Worm (Caenorhabditis elegans) whole organism, L3 larva: ENCODE results near the gene rpc-25.

Experiments
- R02D3.7 ChIP-seq: fragments of 150-350 bp; optimal IDR thresholded peaks from 2 replicates; lab custom pipeline; 2014; ENCODE audit warnings: missing biosample characterization, missing genetic modification characterization
- ZK546.5 ChIP-seq: sonication (generic microtip); optimal IDR thresholded peaks from 2 replicates; lab custom pipeline; 2017; ENCODE audit warnings: missing biosample characterization, missing genetic modification characterization
- aly-2 ChIP-seq: fragments of 150-350 bp; optimal IDR thresholded peaks from 2 replicates; lab custom pipeline; 2014; ENCODE audit warnings: missing biosample characterization, missing genetic modification characterization
- ceh-16 ChIP-seq: sonication (generic microtip); optimal IDR thresholded peaks from 2 replicates; lab custom pipeline; 2017; ENCODE audit warnings: missing biosample characterization, missing genetic modification characterization
- ceh-82 ChIP-seq: fragments of 150-350 bp; optimal IDR thresholded peaks from 2 replicates; lab custom pipeline; 2014; ENCODE audit warnings: missing biosample characterization, missing genetic modification characterization
- ceh-9 ChIP-seq: sonication (generic microtip); optimal IDR thresholded peaks from 2 replicates; lab custom pipeline; 2018; ENCODE audit warnings: missing biosample characterization, missing genetic modification characterization
- egl-27 ChIP-seq: sonication (generic microtip); optimal IDR thresholded peaks from 4 replicates; lab custom pipeline; 2017; ENCODE audit warnings: missing biosample characterization, missing genetic modification reagents, missing genetic modification characterization
- egl-5 ChIP-seq: fragments of 150-350 bp; optimal IDR thresholded peaks from 2 replicates; lab custom pipeline; 2017; ENCODE audit warnings: missing biosample characterization, missing genetic modification reagents, missing genetic modification characterization, inconsistent platforms
- elt-2 ChIP-seq: sonication (generic microtip); optimal IDR thresholded peaks from 2 replicates; lab custom pipeline; 2016; ENCODE audit warnings: missing genetic modification reagents, mild to moderate bottlenecking, missing genetic modification characterization, missing compliant biosample characterization
- elt-3 ChIP-seq, 3 experiments: fragments of 150-350 bp in 1 of 3; sonication (generic microtip) in 2 of 3; optimal IDR thresholded peaks; 2 replicates in 2 of 3; 4 replicates in 1 of 3; lab custom pipeline; 2014 to 2017; ENCODE audit warnings: missing biosample characterization in 3 of 3, missing genetic modification characterization in 3 of 3
- eor-1 ChIP-seq, 2 experiments: fragments of 150-350 bp; optimal IDR thresholded peaks; 2 replicates each; lab custom pipeline; 2014 to 2018; ENCODE audit warnings: missing biosample characterization in 2 of 2, missing genetic modification characterization in 2 of 2
- fkh-10 ChIP-seq: sonication (generic microtip); optimal IDR thresholded peaks from 2 replicates; lab custom pipeline; 2017; ENCODE audit warnings: missing biosample characterization, missing genetic modification reagents, missing genetic modification characterization
- fkh-2 ChIP-seq: fragments of 150-350 bp; optimal IDR thresholded peaks from 2 replicates; lab custom pipeline; 2014; ENCODE audit warnings: missing biosample characterization, missing genetic modification reagents, missing genetic modification characterization
- fos-1 ChIP-seq: fragments of 150-350 bp; optimal IDR thresholded peaks from 2 replicates; lab custom pipeline; 2014; ENCODE audit warnings: missing biosample characterization, missing genetic modification characterization
- hmg-11 ChIP-seq: sonication (generic microtip); optimal IDR thresholded peaks from 2 replicates; lab custom pipeline; 2016; ENCODE audit warnings: missing genetic modification characterization, missing compliant biosample characterization
- jun-1 ChIP-seq: fragments of 150-350 bp; optimal IDR thresholded peaks from 2 replicates; lab custom pipeline; 2014; ENCODE audit warnings: missing biosample characterization, missing genetic modification reagents, missing genetic modification characterization
- lin-15B ChIP-seq: fragments of 150-350 bp; optimal IDR thresholded peaks from 2 replicates; lab custom pipeline; 2014; ENCODE audit warnings: missing biosample characterization, missing genetic modification characterization
- lin-39 ChIP-seq: fragments of 150-350 bp; optimal IDR thresholded peaks from 2 replicates; lab custom pipeline; 2018; ENCODE audit warnings: missing biosample characterization, missing genetic modification reagents, missing genetic modification characterization
- lsy-12 ChIP-seq: sonication (generic microtip); optimal IDR thresholded peaks from 2 replicates; lab custom pipeline; 2016; ENCODE audit warnings: mild to moderate bottlenecking, missing genetic modification characterization, missing compliant biosample characterization
- mdl-1 ChIP-seq: fragments of 150-350 bp; optimal IDR thresholded peaks from 2 replicates; lab custom pipeline; 2014; ENCODE audit warnings: missing biosample characterization, missing genetic modification characterization
- mml-1 ChIP-seq: fragments of 150-350 bp; sonication (generic microtip); optimal IDR thresholded peaks from 3 replicates; lab custom pipeline; 2014; ENCODE audit warnings: missing biosample characterization, missing genetic modification characterization
- nfya-1 ChIP-seq: sonication (generic microtip); optimal IDR thresholded peaks from 2 replicates; lab custom pipeline; 2017; ENCODE audit warnings: missing genetic modification characterization, mild to moderate bottlenecking, missing compliant biosample characterization, antibody characterized with exemption, moderate library complexity; ENCODE audit not compliant: insufficient read depth
- nhr-11 ChIP-seq: fragments of 150-350 bp; optimal IDR thresholded peaks from 2 replicates; lab custom pipeline; 2014; ENCODE audit warnings: missing biosample characterization, missing genetic modification characterization
- nhr-23 ChIP-seq: fragments of 150-350 bp; optimal IDR thresholded peaks from 2 replicates; lab custom pipeline; 2014; ENCODE audit warnings: missing biosample characterization, missing genetic modification reagents, missing genetic modification characterization
- nhr-237 ChIP-seq: fragments of 150-350 bp; optimal IDR thresholded peaks from 2 replicates; lab custom pipeline; 2014; ENCODE audit warnings: missing biosample characterization, missing genetic modification characterization
- nhr-43 ChIP-seq: sonication (generic microtip); optimal IDR thresholded peaks from 2 replicates; lab custom pipeline; 2016; ENCODE audit warnings: mild to moderate bottlenecking, missing genetic modification characterization, missing compliant biosample characterization; ENCODE audit not compliant: poor library complexity, severe bottlenecking
- nhr-67 ChIP-seq: fragments of 150-350 bp; optimal IDR thresholded peaks from 2 replicates; lab custom pipeline; 2014; ENCODE audit warnings: missing biosample characterization, missing genetic modification characterization
- nhr-77 ChIP-seq: fragments of 150-350 bp; optimal IDR thresholded peaks from 2 replicates; lab custom pipeline; 2014; ENCODE audit warnings: missing biosample characterization, missing genetic modification characterization
- pha-4 ChIP-seq: fragments of 150-350 bp; optimal IDR thresholded peaks from 2 replicates; lab custom pipeline; 2014; ENCODE audit warnings: missing biosample characterization, missing genetic modification reagents, missing genetic modification characterization
- pqm-1 ChIP-seq: fragments of 150-350 bp; optimal IDR thresholded peaks from 2 replicates; lab custom pipeline; 2017; ENCODE audit warnings: missing biosample characterization, missing genetic modification characterization, inconsistent platforms
- sea-2 ChIP-seq: fragments of 150-350 bp; sonication (generic microtip); optimal IDR thresholded peaks from 4 replicates; lab custom pipeline; 2014; ENCODE audit warnings: missing biosample characterization, missing genetic modification reagents, missing genetic modification characterization
- skn-1 ChIP-seq: fragments of 150-350 bp; optimal IDR thresholded peaks from 2 replicates; lab custom pipeline; 2014; ENCODE audit warnings: missing biosample characterization, missing genetic modification characterization
- snpc-4 ChIP-seq: fragments of 150-350 bp; optimal IDR thresholded peaks from 2 replicates; lab custom pipeline; 2014; ENCODE audit warnings: missing biosample characterization, missing genetic modification characterization
- tbx-2 ChIP-seq: sonication (generic microtip); optimal IDR thresholded peaks from 2 replicates; lab custom pipeline; 2016; ENCODE audit warnings: mild to moderate bottlenecking, missing genetic modification characterization, missing compliant biosample characterization
- unc-39 ChIP-seq: sonication (generic microtip); optimal IDR thresholded peaks from 4 replicates; lab custom pipeline; 2017; ENCODE audit warnings: missing biosample characterization, missing genetic modification characterization
- unc-62 ChIP-seq: fragments of 150-350 bp; sonication (generic microtip); optimal IDR thresholded peaks from 4 replicates; lab custom pipeline; 2014; ENCODE audit warnings: missing biosample characterization, missing genetic modification reagents, missing genetic modification characterization
- zag-1 ChIP-seq: fragments of 150-350 bp; optimal IDR thresholded peaks from 2 replicates; lab custom pipeline; 2014; ENCODE audit warnings: missing biosample characterization, missing genetic modification characterization
- ztf-11 ChIP-seq: fragments of 150-350 bp; optimal IDR thresholded peaks from 2 replicates; lab custom pipeline; 2014; ENCODE audit warnings: missing biosample characterization, missing genetic modification characterization
- ztf-4 ChIP-seq: fragments of 150-350 bp; optimal IDR thresholded peaks from 2 replicates; lab custom pipeline; 2014; ENCODE audit warnings: missing biosample characterization, missing genetic modification characterization

Gene rpc-25

DNA sequence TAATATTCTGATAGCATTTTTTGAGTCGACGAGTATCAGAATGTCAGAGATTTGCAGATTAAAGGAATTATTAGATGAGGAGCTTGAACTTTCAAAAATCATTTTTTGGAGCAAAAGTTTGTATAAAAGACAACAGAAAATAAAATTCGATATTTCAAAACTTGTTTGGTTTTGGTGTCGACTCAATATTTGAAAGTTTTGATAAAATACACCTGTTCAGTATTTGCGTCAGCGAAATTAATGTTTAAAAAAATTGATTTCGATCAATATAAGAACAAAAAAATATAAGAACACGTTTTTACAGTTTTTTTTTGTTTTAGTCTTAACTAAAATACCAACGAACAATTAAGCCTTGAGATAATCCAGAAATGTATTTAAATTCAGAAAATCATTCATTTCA, 14.2 kb upstream of the rpc-25 start, which contains the start of gene C12D8.13:
Gene C12D8.13 (minus strand): TSS at position 101 of the 400 bp plus-strand sequence.
- TF ChIP-seq fkh-10 (no peak), nhr-11 (tag; lab: Kevin White, UChicago) (no peak), mdl-1 (tag; lab: Kevin White, UChicago) (no peak), sea-2 (GFP tag; lab: Kevin White, UChicago) (no peak), R02D3.7 (tag; lab: Kevin White, UChicago) (no peak), ztf-4 (tag; lab: Kevin White, UChicago) (no peak), tbx-2 (tag; lab: Kevin White, UChicago) (no peak), elt-3 (tag; optimal IDR thresholded peaks at IDR 0.05; lab: Kevin White, UChicago) (no peak), jun-1 (tag; lab: Kevin White, UChicago) (no peak), zag-1 (tag; lab: Kevin White, UChicago) (no peak), unc-39 (tag; lab: Kevin White, UChicago) (no peak), hmg-11 (tag; lab: Kevin White, UChicago) (no peak), eor-1 (tag; optimal IDR thresholded peaks at IDR 0.05; lab: Kevin White, UChicago) (no peak), ceh-9 (no peak), nfya-1 (tag; lab: Kevin White, UChicago) (no peak), pha-4 (no peak), egl-27 (tag; lab: Kevin White, UChicago) (no peak), lin-15B (tag; lab: Kevin White, UChicago) (no peak)
- TF ChIP-seq, all 47 proteins: peak for 0

DNA sequence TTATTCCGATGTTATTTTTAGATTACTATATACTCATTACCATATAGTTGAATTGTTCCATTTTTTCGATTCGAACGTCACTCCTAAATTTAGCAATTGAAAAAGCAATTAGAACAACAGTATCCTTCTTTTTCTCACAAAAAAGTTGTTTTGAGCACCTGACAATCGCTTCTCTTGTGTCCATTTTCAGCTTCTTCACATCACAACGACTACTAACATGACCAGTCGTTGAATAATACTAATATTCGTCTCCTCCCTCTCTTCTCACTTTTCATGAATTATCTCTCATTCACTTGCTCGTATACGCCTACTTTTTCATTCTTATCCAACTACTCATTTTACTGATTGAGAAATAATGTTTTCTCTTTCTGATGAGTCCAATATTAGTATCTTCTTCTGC, 10.3 kb upstream of the rpc-25 start, which contains the start of gene ZK856.14:
Gene ZK856.14 (plus strand): TSS at position 301 of the 400 bp plus-strand sequence.
- TF ChIP-seq egl-27 (tag; lab: Kevin White, UChicago) (no peak), nhr-77 (no peak), ZK546.5 (tag; lab: Kevin White, UChicago) (no peak), ztf-11 (tag; lab: Kevin White, UChicago) (no peak), ztf-4 (tag; lab: Kevin White, UChicago) (no peak), fos-1 (tag; lab: Kevin White, UChicago) (no peak), nhr-237 (tag; lab: Kevin White, UChicago) (no peak), zag-1 (tag; lab: Kevin White, UChicago) (no peak), pqm-1 (tag; lab: Kevin White, UChicago) (no peak), nfya-1 (tag; lab: Kevin White, UChicago) (no peak), skn-1 (tag; lab: Kevin White, UChicago) (no peak), mml-1 (tag; lab: Kevin White, UChicago) (no peak), unc-39 (tag; lab: Kevin White, UChicago) (no peak), lin-15B (tag; lab: Kevin White, UChicago) (no peak), lsy-12 (no peak), ceh-16 (tag; lab: Kevin White, UChicago) (no peak), nhr-11 (tag; lab: Kevin White, UChicago) (no peak), snpc-4 (tag; lab: Kevin White, UChicago) (no peak), nhr-43 (tag; lab: Kevin White, UChicago) (no peak), elt-2 (tag; lab: Kevin White, UChicago) (no peak)

DNA sequence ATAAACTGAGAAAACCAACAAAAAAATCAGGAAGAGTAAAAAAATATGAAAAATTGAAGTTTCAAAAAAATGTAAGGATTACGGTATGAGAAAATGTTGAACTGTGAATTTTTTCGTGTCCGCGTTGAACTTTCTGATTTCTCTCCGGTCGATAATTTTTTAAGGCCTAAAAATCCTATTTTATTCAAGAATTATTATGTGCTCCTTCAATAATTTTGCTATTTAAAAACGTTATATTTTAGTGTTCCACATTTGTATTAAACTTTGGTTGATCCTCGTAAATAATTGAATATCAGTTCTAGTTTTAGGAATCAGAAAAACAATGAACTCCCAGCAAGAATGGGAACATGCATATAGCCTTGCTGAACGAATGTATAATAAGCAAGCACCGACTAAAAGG, 6.2 kb upstream of the rpc-25 start, which contains the start of gene hpo-40:
Gene hpo-40 (plus strand): TSS at position 301 of the 400 bp plus-strand sequence.
- no peak for TF ChIP-seq sea-2 (GFP tag; lab: Kevin White, UChicago)
- no peak for TF ChIP-seq fos-1 (tag; lab: Kevin White, UChicago)
- no peak for TF ChIP-seq lin-15B (tag; lab: Kevin White, UChicago)
- no peak for TF ChIP-seq egl-5 (tag; lab: Kevin White, UChicago)
- TF ChIP-seq aly-2 = no peak
- no peak for TF ChIP-seq zag-1 (tag; lab: Kevin White, UChicago)
- no peak for TF ChIP-seq pha-4
- no peak for TF ChIP-seq unc-62 (GFP tag; lab: Kevin White, UChicago)
- TF ChIP-seq nhr-67 (tag; lab: Kevin White, UChicago) = no peak
- TF ChIP-seq ceh-16 (tag; lab: Kevin White, UChicago) = no peak
- TF ChIP-seq hmg-11 (tag; lab: Kevin White, UChicago) = no peak
- no peak for TF ChIP-seq nhr-23 (tag; lab: Kevin White, UChicago)
- TF ChIP-seq R02D3.7 (tag; lab: Kevin White, UChicago) = no peak
- no peak for TF ChIP-seq pqm-1 (tag; lab: Kevin White, UChicago)
- TF ChIP-seq fkh-2 (tag; lab: Kevin White, UChicago) = no peak
- no peak for TF ChIP-seq lin-39 (tag; lab: Kevin White, UChicago)
- TF ChIP-seq nhr-43 (tag; lab: Kevin White, UChicago) = no peak
- no peak for TF ChIP-seq tbx-2 (tag; lab: Kevin White, UChicago)
- TF ChIP-seq ceh-82 (tag; lab: Kevin White, UChicago) = no peak
- TF ChIP-seq, all 47 proteins: peak for 0
